Fruit fly (Drosophila melanogaster) whole organism, wandering third instar larva: Measurements from ENCODE around the gene CG7556.

ENCODE experiments used
- CG32264 ChIP-seq: fragments of 200-800 bp; sonication (Bioruptor generic); optimal IDR thresholded peaks from 2 replicates; lab custom pipeline; 2016; ENCODE audit warnings: missing biosample characterization, missing genetic modification characterization
- CG9705 ChIP-seq: fragments of 200-800 bp; sonication (Bioruptor generic); optimal IDR thresholded peaks from 2 replicates; lab custom pipeline; 2018; ENCODE audit warnings: missing biosample characterization, mild to moderate bottlenecking, missing genetic modification characterization
- CrebA ChIP-seq: fragments of 200-800 bp; sonication (Bioruptor generic); optimal IDR thresholded peaks from 2 replicates; lab custom pipeline; 2016; ENCODE audit warnings: missing biosample characterization, mild to moderate bottlenecking, missing genetic modification characterization, borderline replicate concordance
- Dfd ChIP-seq: fragments of >200 bp; optimal IDR thresholded peaks from 2 replicates; lab custom pipeline; 2017; ENCODE audit warnings: missing biosample characterization, missing genetic modification characterization
- GATAd ChIP-seq: sonication (Bioruptor generic); optimal IDR thresholded peaks from 2 replicates; lab custom pipeline; 2016; ENCODE audit warnings: missing biosample characterization, missing genetic modification characterization
- HLH106 ChIP-seq: fragments of 200-800 bp; optimal IDR thresholded peaks from 3 replicates; lab custom pipeline; 2019; ENCODE audit warnings: missing biosample characterization, mild to moderate bottlenecking, missing genetic modification characterization, moderate library complexity
- Hnf4 ChIP-seq: fragments of 200-800 bp; sonication (Bioruptor generic); optimal IDR thresholded peaks from 2 replicates; lab custom pipeline; 2016; ENCODE audit warnings: missing biosample characterization, mild to moderate bottlenecking, missing genetic modification characterization
- Hr78 ChIP-seq: fragments of >200 bp; optimal IDR thresholded peaks from 2 replicates; lab custom pipeline; 2017; ENCODE audit warnings: missing biosample characterization, missing genetic modification characterization
- Hr83 ChIP-seq: fragments of 200-300 bp; sonication (Bioruptor generic); optimal IDR thresholded peaks from 2 replicates; lab custom pipeline; 2016; ENCODE audit warnings: missing biosample characterization, mild to moderate bottlenecking, missing genetic modification characterization, moderate library complexity; ENCODE audit not compliant: poor library complexity, severe bottlenecking
- Jra ChIP-seq: sonication (Bioruptor generic); optimal IDR thresholded peaks from 2 replicates; lab custom pipeline; 2016; ENCODE audit warnings: missing biosample characterization, missing genetic modification characterization
- Myc ChIP-seq: fragments of >200 bp; optimal IDR thresholded peaks from 2 replicates; lab custom pipeline; 2017
- N ChIP-seq: fragments of >200 bp; optimal IDR thresholded peaks from 2 replicates; lab custom pipeline; 2018; ENCODE audit warnings: missing biosample characterization, missing external identifiers, missing genetic modification characterization
- OdsH ChIP-seq: fragments of 200-800 bp; sonication (Bioruptor generic); optimal IDR thresholded peaks from 2 replicates; lab custom pipeline; 2016; ENCODE audit warnings: missing biosample characterization, mild to moderate bottlenecking, missing genetic modification characterization
- Rel ChIP-seq, 2 experiments: fragments of 200-800 bp; sonication (Bioruptor generic) in 1 of 2; optimal IDR thresholded peaks; 2 replicates in 1 of 2; 3 replicates in 1 of 2; lab custom pipeline; 2016 to 2019; ENCODE audit warnings: mild to moderate bottlenecking in 2 of 2, missing biosample characterization in 2 of 2, missing genetic modification characterization in 2 of 2, moderate library complexity in 1 of 2
- Sp1 ChIP-seq: fragments of 200-800 bp; sonication (Bioruptor generic); optimal IDR thresholded peaks from 3 replicates; lab custom pipeline; 2019; ENCODE audit warnings: missing biosample characterization, mild to moderate bottlenecking, missing genetic modification characterization, moderate library complexity
- br ChIP-seq: fragments of 200-800 bp; sonication (Bioruptor generic); optimal IDR thresholded peaks from 2 replicates; lab custom pipeline; 2016; ENCODE audit warnings: missing biosample characterization, missing genetic modification characterization
- brk ChIP-seq: fragments of 200-800 bp; sonication (Bioruptor generic); optimal IDR thresholded peaks from 2 replicates; lab custom pipeline; 2016; ENCODE audit warnings: missing biosample characterization, mild to moderate bottlenecking, missing genetic modification characterization
- dl ChIP-seq, 2 experiments: fragments of 175-275, 200-275 bp in 1 of 2; fragments of 200-275 bp in 1 of 2; sonication (Bioruptor generic); optimal IDR thresholded peaks; lab custom pipeline; 2018; ENCODE audit warnings: mild to moderate bottlenecking in 2 of 2, missing biosample characterization in 2 of 2, missing genetic modification characterization in 2 of 2, moderate library complexity in 2 of 2; ENCODE audit not compliant: partially characterized antibody in 2 of 2, insufficient read depth in 1 of 2
- dmrt93B ChIP-seq: fragments of 200-800 bp; sonication (Bioruptor generic); optimal IDR thresholded peaks from 2 replicates; lab custom pipeline; 2018; ENCODE audit warnings: missing biosample characterization, mild to moderate bottlenecking, missing genetic modification characterization
- ey ChIP-seq: fragments of 200-800 bp; sonication (Bioruptor generic); optimal IDR thresholded peaks from 2 replicates; lab custom pipeline; 2016; ENCODE audit warnings: missing biosample characterization, missing genetic modification characterization
- foxo ChIP-seq, 2 experiments: fragments of 200-800 bp; sonication (Bioruptor generic); optimal IDR thresholded peaks; 2 replicates in 1 of 2; 3 replicates in 1 of 2; lab custom pipeline; 2016 to 2017; ENCODE audit warnings: missing biosample characterization in 2 of 2, missing genetic modification characterization in 2 of 2
- fru ChIP-seq: fragments of 200-800 bp; sonication (Bioruptor generic); optimal IDR thresholded peaks from 3 replicates; lab custom pipeline; 2016; ENCODE audit warnings: missing biosample characterization, mild to moderate bottlenecking, missing genetic modification characterization
- h ChIP-seq: fragments of 200-800 bp; sonication (Bioruptor generic); optimal IDR thresholded peaks from 3 replicates; lab custom pipeline; 2016; ENCODE audit warnings: missing biosample characterization, mild to moderate bottlenecking, missing genetic modification characterization
- jim ChIP-seq: fragments of 175-275, 200-325 bp; sonication (Bioruptor generic); optimal IDR thresholded peaks from 2 replicates; lab custom pipeline; 2016; ENCODE audit warnings: missing biosample characterization, mild to moderate bottlenecking, missing genetic modification characterization
- lola ChIP-seq: fragments of >200 bp; optimal IDR thresholded peaks from 2 replicates; lab custom pipeline; 2017; ENCODE audit warnings: missing biosample characterization, missing genetic modification characterization
- psq ChIP-seq: fragments of 200-800 bp; sonication (Bioruptor generic); optimal IDR thresholded peaks from 3 replicates; lab custom pipeline; 2017; ENCODE audit warnings: missing biosample characterization, mild to moderate bottlenecking, missing genetic modification characterization, moderate library complexity
- rgr ChIP-seq: fragments of 200-800 bp; sonication (Bioruptor generic); optimal IDR thresholded peaks from 3 replicates; lab custom pipeline; 2016; ENCODE audit warnings: missing biosample characterization, mild to moderate bottlenecking, missing genetic modification characterization
- sage ChIP-seq: fragments of 200-800 bp; sonication (Bioruptor generic); optimal IDR thresholded peaks from 2 replicates; lab custom pipeline; 2016; ENCODE audit warnings: missing biosample characterization, mild to moderate bottlenecking, missing genetic modification characterization
- tai ChIP-seq: sonication (Bioruptor generic); optimal IDR thresholded peaks from 2 replicates; lab custom pipeline; 2016; ENCODE audit warnings: missing biosample characterization, missing genetic modification characterization
- usp ChIP-seq: fragments of >200 bp; optimal IDR thresholded peaks from 2 replicates; lab custom pipeline; 2017; ENCODE audit warnings: missing biosample characterization, missing genetic modification characterization
- woc ChIP-seq: sonication (Bioruptor generic); optimal IDR thresholded peaks from 2 replicates; lab custom pipeline; 2016; ENCODE audit warnings: missing biosample characterization, mild to moderate bottlenecking, missing genetic modification characterization

CG7556 gene

dm6 chrX:19164726-19165125 lies 14.9 kb downstream of the CG7556 start (continued):
- TF ChIP-seq Myc (lab: Kevin White, UChicago) (no peak), CrebA (GFP tag; lab: Kevin White, UChicago) (no peak), woc (GFP tag; lab: Kevin White, UChicago) (peak; percentile 29), N (GFP tag; lab: Kevin White, UChicago) (no peak), OdsH (peak; percentile 71), CG32264 (peak; percentile 8), Dfd (GFP tag; lab: Kevin White, UChicago) (no peak), Jra (GFP tag; lab: Kevin White, UChicago) (no peak)

dm6 chrX:19163446-19163845 lies 16.2 kb downstream of the CG7556 start:
- TF ChIP-seq Hr78 (GFP tag; lab: Kevin White, UChicago): no peak
- TF ChIP-seq dl (GFP tag; optimal IDR thresholded peaks at IDR 0.05; lab: Kevin White, UChicago; ENCODE audit: insufficient read depth in 1 of 2, partially characterized antibody in 2 of 2): no peak

dm6 chrX:19162249-19162914 lies 17.2 kb downstream of the CG7556 start:
- peak; percentile 37 for TF ChIP-seq woc (GFP tag; lab: Kevin White, UChicago)
- peak; percentile 29 for TF ChIP-seq Hnf4 (GFP tag; lab: Kevin White, UChicago)
- TF ChIP-seq br (GFP tag; lab: Kevin White, UChicago): peak; percentile 58
- TF ChIP-seq Hr78 (GFP tag; lab: Kevin White, UChicago): no peak
- no peak for TF ChIP-seq tai (GFP tag; lab: Kevin White, UChicago)
- TF ChIP-seq OdsH: peak; percentile 17
- TF ChIP-seq fru (GFP tag; lab: Kevin White, UChicago): peak; percentile 55
- peak; percentile 54 for TF ChIP-seq Sp1 (GFP tag; lab: Kevin White, UChicago)
- no peak for TF ChIP-seq lola (GFP tag; lab: Kevin White, UChicago)
- peak; percentile 51 for TF ChIP-seq psq (GFP tag; lab: Kevin White, UChicago)
- no peak for TF ChIP-seq Rel (GFP tag; optimal IDR thresholded peaks at IDR 0.05; lab: Kevin White, UChicago)
- TF ChIP-seq Rel (tag; optimal IDR thresholded peaks at IDR 0.05; lab: Kevin White, UChicago): no peak
- no peak for TF ChIP-seq N (GFP tag; lab: Kevin White, UChicago)
- no peak for TF ChIP-seq jim (GFP tag; lab: Kevin White, UChicago)
- TF ChIP-seq CG32264: peak; percentile 35
- peak; percentile 57 for TF ChIP-seq ey
- peak; percentile 40 for TF ChIP-seq HLH106 (tag; lab: Kevin White, UChicago)
- no peak for TF ChIP-seq GATAd (GFP tag; lab: Kevin White, UChicago)
- peak; percentile 30 for TF ChIP-seq h
- peak; percentile 63 for TF ChIP-seq rgr (GFP tag; lab: Kevin White, UChicago)
- no peak for TF ChIP-seq CrebA (GFP tag; lab: Kevin White, UChicago)
- TF ChIP-seq foxo (GFP tag; optimal IDR thresholded peaks at IDR 0.05; lab: Kevin White, UChicago): peak in 1 of 2 experiments; percentile 29
- no peak for TF ChIP-seq Hr83 (GFP tag; lab: Kevin White, UChicago)

dm6 chrX:19160635-19161407 lies 18.8 kb downstream of the CG7556 start:
- TF ChIP-seq HLH106 (tag; lab: Kevin White, UChicago) (peak; percentile 25), Myc (lab: Kevin White, UChicago) (peak; percentile 41), Sp1 (GFP tag; lab: Kevin White, UChicago) (peak; percentile 57), psq (GFP tag; lab: Kevin White, UChicago) (peak; percentile 23), rgr (GFP tag; lab: Kevin White, UChicago) (no peak), brk (no peak), ey (no peak), sage (GFP tag; lab: Kevin White, UChicago) (no peak), tai (GFP tag; lab: Kevin White, UChicago) (no peak)
- TF ChIP-seq, all 38 proteins: peak for 4

dm6 chrX:19159942-19160341 lies 19.7 kb downstream of the CG7556 start:
- TF ChIP-seq h (peak; percentile 41), Sp1 (GFP tag; lab: Kevin White, UChicago) (peak; percentile 83), psq (GFP tag; lab: Kevin White, UChicago) (peak; percentile 51), Hnf4 (GFP tag; lab: Kevin White, UChicago) (peak; percentile 3), br (GFP tag; lab: Kevin White, UChicago) (peak; percentile 3), CG9705 (peak; percentile 23), ey (peak; percentile 41), fru (GFP tag; lab: Kevin White, UChicago) (peak; percentile 52), rgr (GFP tag; lab: Kevin White, UChicago) (peak; percentile 67), OdsH (peak; percentile 54), Hr78 (GFP tag; lab: Kevin White, UChicago) (no peak), HLH106 (tag; lab: Kevin White, UChicago) (peak; percentile 64), GATAd (GFP tag; lab: Kevin White, UChicago) (no peak), foxo (GFP tag; optimal IDR thresholded peaks at IDR 0.05; lab: Kevin White, UChicago) (peak in 1 of 2 experiments; percentile 64), usp (no peak), dmrt93B (GFP tag; lab: Kevin White, UChicago) (peak; percentile 34), jim (GFP tag; lab: Kevin White, UChicago) (no peak)
